Worm (Caenorhabditis elegans) whole organism, L1 larva: ENCODE measurements around the gene T05H4.15.

Source experiments
- fkh-10 ChIP-seq: sonication (generic microtip); optimal IDR thresholded peaks from 2 replicates; lab custom pipeline; 2017; ENCODE audit warnings: missing biosample characterization, missing genetic modification reagents, missing genetic modification characterization
- lin-39 ChIP-seq: fragments of 150-350 bp; optimal IDR thresholded peaks from 2 replicates; lab custom pipeline; 2014; ENCODE audit warnings: missing biosample characterization, missing genetic modification reagents, missing genetic modification characterization
- lir-3 ChIP-seq: sonication (generic microtip); optimal IDR thresholded peaks from 2 replicates; lab custom pipeline; 2016; ENCODE audit warnings: mild to moderate bottlenecking, missing genetic modification characterization, moderate library complexity, missing compliant biosample characterization; ENCODE audit not compliant: poor library complexity
- lsy-2 ChIP-seq, 2 experiments: fragments of 150-350 bp; optimal IDR thresholded peaks; 2 replicates each; lab custom pipeline; 2014; ENCODE audit warnings: missing biosample characterization in 2 of 2, missing genetic modification characterization in 2 of 2
- nhr-28 ChIP-seq: fragments of 150-350 bp; optimal IDR thresholded peaks from 2 replicates; lab custom pipeline; 2014; ENCODE audit warnings: missing biosample characterization, missing genetic modification characterization
- snpc-4 ChIP-seq: fragments of 150-350 bp; optimal IDR thresholded peaks from 2 replicates; lab custom pipeline; 2014; ENCODE audit warnings: missing biosample characterization, missing genetic modification characterization

- no peak for TF ChIP-seq lsy-2 (tag; optimal IDR thresholded peaks at IDR 0.05; lab: Kevin White, UChicago)
- no peak for TF ChIP-seq lir-3
- TF ChIP-seq lin-39 (tag; lab: Kevin White, UChicago) = no peak
- no peak for TF ChIP-seq snpc-4
- TF ChIP-seq nhr-28 (tag; lab: Kevin White, UChicago) = no peak
- no peak for TF ChIP-seq fkh-10 (GFP tag; lab: Kevin White, UChicago)
These were observed 33.9 kb downstream of the T05H4.15 start for ce11 chrV:6407587-6407986.
